Fruit fly (Drosophila melanogaster) whole organism, embryonic: ENCODE results near the gene Evi5.

Experiments
- BtbVII ChIP-seq: fragments of 200-800 bp; sonication (Bioruptor generic); optimal IDR thresholded peaks from 3 replicates; lab custom pipeline; 2017; ENCODE audit warnings: missing biosample characterization, mild to moderate bottlenecking, missing genetic modification characterization
- CG11085 ChIP-seq: fragments of 200-800 bp; sonication (Bioruptor generic); IDR thresholded peaks from 2 replicates; pipeline ENCODE4 v1.3.6; 2022; ENCODE audit warnings: missing biosample characterization, missing genetic modification characterization
- CG11560 ChIP-seq: fragments of 200-800 bp; sonication (Bioruptor generic); IDR thresholded peaks from 3 replicates; pipeline ENCODE4 v1.3.6; 2022; ENCODE audit warnings: missing biosample characterization, missing genetic modification characterization
- CG11695 ChIP-seq: fragments of 200-800 bp; sonication (Bioruptor generic); IDR thresholded peaks from 3 replicates; pipeline ENCODE4 v1.3.6; 2022; ENCODE audit warnings: missing biosample characterization, missing genetic modification characterization
- CG1233 ChIP-seq: fragments of 200-800 bp; sonication (Bioruptor generic); optimal IDR thresholded peaks from 4 replicates; lab custom pipeline; 2018; ENCODE audit warnings: missing biosample characterization, mild to moderate bottlenecking, missing genetic modification characterization
- CG13123 ChIP-seq: fragments of 200-800 bp; sonication (Bioruptor generic); optimal IDR thresholded peaks from 2 replicates; lab custom pipeline; 2016; ENCODE audit warnings: missing biosample characterization, missing genetic modification characterization
- CG14441 ChIP-seq: fragments of 200-800 bp; sonication (Bioruptor generic); IDR thresholded peaks from 2 replicates; pipeline ENCODE4 v1.3.6; 2022; ENCODE audit warnings: missing biosample characterization, missing genetic modification characterization
- CG1603 ChIP-seq: fragments of 200-800 bp; sonication (Bioruptor generic); optimal IDR thresholded peaks from 2 replicates; lab custom pipeline; 2019; ENCODE audit warnings: missing biosample characterization, mild to moderate bottlenecking, missing genetic modification characterization, moderate library complexity
- CG17829 ChIP-seq: fragments of 200-800 bp; optimal IDR thresholded peaks from 2 replicates; lab custom pipeline; 2019; ENCODE audit warnings: missing biosample characterization, mild to moderate bottlenecking, missing genetic modification characterization, moderate library complexity
- CG3065 ChIP-seq: fragments of 200-800 bp; sonication (Bioruptor generic); optimal IDR thresholded peaks from 2 replicates; lab custom pipeline; 2016; ENCODE audit warnings: missing biosample characterization, missing genetic modification characterization
- CG31224 ChIP-seq: fragments of 200-800 bp; sonication (Bioruptor generic); IDR thresholded peaks from 2 replicates; pipeline ENCODE4 v1.3.6; 2022; ENCODE audit warnings: missing biosample characterization, missing genetic modification characterization
- CG3726 ChIP-seq: fragments of 200-800 bp; sonication (Bioruptor generic); IDR thresholded peaks from 3 replicates; pipeline ENCODE4, ENCODE4 v1.3.6; 2022; ENCODE audit warnings: missing biosample characterization, missing genetic modification characterization
- CG4282 ChIP-seq: fragments of 200-800 bp; sonication (Bioruptor generic); optimal IDR thresholded peaks from 2 replicates; lab custom pipeline; 2016; ENCODE audit warnings: missing biosample characterization, missing genetic modification characterization
- CG6854 ChIP-seq: fragments of 200-800 bp; sonication (Bioruptor generic); optimal IDR thresholded peaks from 3 replicates; lab custom pipeline; 2017; ENCODE audit warnings: missing biosample characterization, mild to moderate bottlenecking, missing genetic modification characterization
- CG7786 ChIP-seq: fragments of 200-800 bp; sonication (Bioruptor generic); optimal IDR thresholded peaks from 2 replicates; lab custom pipeline; 2016; ENCODE audit warnings: missing biosample characterization, missing genetic modification characterization
- CG8281 ChIP-seq: fragments of 200-800 bp; sonication (Bioruptor generic); optimal IDR thresholded peaks from 2 replicates; lab custom pipeline; 2018; ENCODE audit warnings: missing biosample characterization, mild to moderate bottlenecking, missing genetic modification characterization, moderate library complexity
- HmgD ChIP-seq: fragments of 200-800 bp; sonication (Bioruptor generic); optimal IDR thresholded peaks from 3 replicates; lab custom pipeline; 2016; ENCODE audit warnings: missing biosample characterization, missing genetic modification characterization
- Jarid2 ChIP-seq: fragments of 200-800 bp; sonication (Bioruptor generic); optimal IDR thresholded peaks from 3 replicates; lab custom pipeline; 2017; ENCODE audit warnings: mild to moderate bottlenecking, missing biosample characterization, missing genetic modification reagents, missing genetic modification characterization
- MTF-1 ChIP-seq: fragments of 200-800 bp; sonication (Bioruptor generic); optimal IDR thresholded peaks from 2 replicates; lab custom pipeline; 2018; ENCODE audit warnings: missing biosample characterization, mild to moderate bottlenecking, missing genetic modification characterization, borderline replicate concordance
- NFAT ChIP-seq: fragments of 200-800 bp; sonication (Bioruptor generic); IDR thresholded peaks from 2 replicates; pipeline ENCODE4 v1.3.6; 2022; ENCODE audit warnings: missing biosample characterization, missing genetic modification characterization
- Nf-YB ChIP-seq: fragments of 200-800 bp; sonication (Bioruptor generic); optimal IDR thresholded peaks from 3 replicates; lab custom pipeline; 2019; ENCODE audit warnings: missing biosample characterization, mild to moderate bottlenecking, missing genetic modification characterization, moderate library complexity
- Poxn ChIP-seq: fragments of 200-800 bp; sonication (Bioruptor generic); IDR thresholded peaks from 2 replicates; pipeline ENCODE4 v1.3.6; 2022; ENCODE audit warnings: missing biosample characterization, missing genetic modification characterization
- Ravus ChIP-seq: fragments of 200-800 bp; sonication (Bioruptor generic); IDR thresholded peaks from 2 replicates; pipeline ENCODE4 v1.3.6; 2022; ENCODE audit warnings: missing biosample characterization, missing genetic modification characterization
- Rx ChIP-seq: fragments of 200-800 bp; sonication (Bioruptor generic); IDR thresholded peaks from 2 replicates; pipeline ENCODE4 v1.3.6; 2022; ENCODE audit warnings: missing biosample characterization, missing genetic modification characterization
- Stat92E ChIP-seq, 3 experiments: fragments of >200 bp in 2 of 3; fragments of 200-800 bp in 1 of 3; sonication (Bioruptor generic) in 1 of 3; optimal IDR thresholded peaks; 2 replicates each; lab custom pipeline; 2017 to 2019; ENCODE audit warnings: missing biosample characterization in 3 of 3, missing genetic modification characterization in 3 of 3, mild to moderate bottlenecking in 1 of 3, moderate library complexity in 1 of 3
- Taf1 ChIP-seq: fragments of 200-800 bp; sonication (Bioruptor generic); IDR thresholded peaks from 2 replicates; pipeline ENCODE4 v1.3.6; 2022; ENCODE audit warnings: missing biosample characterization, missing genetic modification characterization
- Trl ChIP-seq, 3 experiments: fragments of >200 bp in 2 of 3; fragments of 200-800 bp in 1 of 3; sonication (Bioruptor generic) in 1 of 3; optimal IDR thresholded peaks; 2 replicates in 1 of 3; 3 replicates in 2 of 3; lab custom pipeline; 2016 to 2017; ENCODE audit warnings: missing biosample characterization in 1 of 3, missing genetic modification characterization in 1 of 3
- Usf ChIP-seq: fragments of 200-800 bp; sonication (Bioruptor generic); optimal IDR thresholded peaks from 2 replicates; lab custom pipeline; 2017; ENCODE audit warnings: missing genotype, missing biosample characterization, missing genetic modification characterization
- YL-1 ChIP-seq: fragments of 200-800 bp; sonication (Bioruptor generic); optimal IDR thresholded peaks from 3 replicates; lab custom pipeline; 2017; ENCODE audit warnings: missing biosample characterization, mild to moderate bottlenecking, missing genetic modification characterization
- az2 ChIP-seq: fragments of 200-800 bp; sonication (Bioruptor generic); optimal IDR thresholded peaks from 3 replicates; lab custom pipeline; 2016; ENCODE audit warnings: missing biosample characterization, missing genetic modification characterization
- bigmax ChIP-seq: fragments of 200-800 bp; sonication (Bioruptor generic); optimal IDR thresholded peaks from 2 replicates; lab custom pipeline; 2018; ENCODE audit warnings: missing biosample characterization, mild to moderate bottlenecking, missing genetic modification characterization
- bsh ChIP-seq, 2 experiments: fragments of 200-800 bp; sonication (Bioruptor generic); optimal IDR thresholded peaks; 2 replicates each; lab custom pipeline; 2017 to 2018; ENCODE audit warnings: mild to moderate bottlenecking in 2 of 2, missing biosample characterization in 2 of 2, missing genetic modification characterization in 2 of 2, moderate library complexity in 1 of 2
- cad ChIP-seq: fragments of >200 bp; optimal IDR thresholded peaks from 2 replicates; lab custom pipeline; 2017; ENCODE audit warnings: missing biosample characterization, missing genetic modification characterization
- cas ChIP-seq: fragments of 200-800 bp; sonication (Bioruptor generic); IDR thresholded peaks from 2 replicates; pipeline ENCODE4 v1.3.6; 2022; ENCODE audit warnings: missing biosample characterization, missing genetic modification characterization
- corto ChIP-seq: fragments of 200-800 bp; sonication (Bioruptor generic); optimal IDR thresholded peaks from 2 replicates; lab custom pipeline; 2016; ENCODE audit warnings: missing biosample characterization, mild to moderate bottlenecking, missing genetic modification characterization, moderate library complexity
- disco-r ChIP-seq: fragments of 200-800 bp; sonication (Bioruptor generic); optimal IDR thresholded peaks from 2 replicates; lab custom pipeline; 2016; ENCODE audit warnings: missing biosample characterization, missing genetic modification characterization
- dm ChIP-seq: fragments of 200-800 bp; sonication (Bioruptor generic); optimal IDR thresholded peaks from 3 replicates; lab custom pipeline; 2016; ENCODE audit warnings: missing biosample characterization, missing genetic modification characterization
- en ChIP-seq: fragments of 200-800 bp; sonication (Bioruptor generic); optimal IDR thresholded peaks from 2 replicates; lab custom pipeline; 2016; ENCODE audit warnings: missing biosample characterization, missing genetic modification characterization
- esg ChIP-seq: fragments of 200-800 bp; sonication (Bioruptor generic); conservative IDR thresholded peaks from 2 replicates; pipeline ENCODE4 v1.3.6; 2022; ENCODE audit warnings: missing biosample characterization, missing genetic modification characterization
- fd96Cb ChIP-seq: fragments of 200-800 bp; sonication (Bioruptor generic); optimal IDR thresholded peaks from 2 replicates; lab custom pipeline; 2018; ENCODE audit warnings: missing biosample characterization, mild to moderate bottlenecking, missing genetic modification characterization, moderate library complexity
- hbn ChIP-seq: fragments of 200-800 bp; sonication (Bioruptor generic); IDR thresholded peaks from 2 replicates; pipeline ENCODE4 v1.3.6; 2022; ENCODE audit warnings: missing biosample characterization, missing genetic modification characterization; ENCODE audit not compliant: partially characterized antibody
- insv ChIP-seq, 2 experiments: fragments of 200-800 bp; sonication (Bioruptor generic); optimal IDR thresholded peaks; 3 replicates each; lab custom pipeline; 2016 to 2018; ENCODE audit warnings: missing biosample characterization in 2 of 2, missing genetic modification characterization in 2 of 2
- jigr1 ChIP-seq: fragments of 200-800 bp; sonication (Bioruptor generic); IDR thresholded peaks from 3 replicates; pipeline ENCODE4 v1.3.6; 2022; ENCODE audit warnings: missing biosample characterization, missing genetic modification characterization
- kay ChIP-seq: fragments of 200-800 bp; sonication (Bioruptor generic); optimal IDR thresholded peaks from 2 replicates; lab custom pipeline; 2016; ENCODE audit warnings: missing biosample characterization, missing genetic modification characterization
- nom ChIP-seq: fragments of 200-800 bp; sonication (Bioruptor generic); optimal IDR thresholded peaks from 2 replicates; lab custom pipeline; 2017; ENCODE audit warnings: missing biosample characterization, missing genetic modification characterization, mild to moderate bottlenecking, moderate library complexity, missing genetic modification reagents
- peb ChIP-seq: fragments of 200-800 bp; sonication (Bioruptor generic); IDR thresholded peaks from 2 replicates; pipeline ENCODE4 v1.3.6; 2022; ENCODE audit warnings: missing biosample characterization, missing genetic modification characterization
- ranshi ChIP-seq: fragments of 200-800 bp; sonication (Bioruptor generic); IDR thresholded peaks from 2 replicates; pipeline ENCODE4 v1.3.6; 2022; ENCODE audit warnings: missing biosample characterization, missing genetic modification characterization
- scrt ChIP-seq: fragments of 200-800 bp; sonication (Bioruptor generic); optimal IDR thresholded peaks from 2 replicates; lab custom pipeline; 2018; ENCODE audit warnings: missing biosample characterization, mild to moderate bottlenecking, missing genetic modification characterization, moderate library complexity
- sr ChIP-seq: fragments of 200-800 bp; sonication (Bioruptor generic); IDR thresholded peaks from 3 replicates; pipeline ENCODE4 v1.3.6; 2022; ENCODE audit warnings: missing biosample characterization, missing genetic modification characterization
- trh ChIP-seq: fragments of 200-800 bp; sonication (Bioruptor generic); optimal IDR thresholded peaks from 2 replicates; lab custom pipeline; 2016; ENCODE audit warnings: missing biosample characterization, missing genetic modification characterization

The Evi5 gene

DNA sequence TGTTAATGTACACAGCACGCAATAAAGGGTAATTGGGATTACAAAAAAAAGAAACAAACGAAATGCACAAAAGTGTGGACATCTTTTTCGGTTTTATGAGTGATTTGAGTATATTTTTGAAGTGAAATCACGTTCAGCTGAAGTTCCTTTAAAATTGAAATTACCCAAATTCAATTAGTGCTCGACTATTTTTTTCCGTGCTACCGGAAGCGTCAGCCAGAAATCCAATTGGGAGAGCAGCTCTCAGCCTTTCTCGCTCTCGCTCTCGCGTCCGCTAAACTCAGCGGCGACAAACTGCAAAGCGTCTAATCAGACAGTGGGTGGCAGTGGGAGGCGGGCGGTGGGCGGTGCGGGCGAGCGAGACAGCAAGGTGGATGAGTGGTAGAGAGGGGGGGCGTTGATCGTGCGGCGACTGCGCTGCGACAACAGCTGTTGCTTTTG, 30.9 kb downstream of the Evi5 start (continued):
- TF ChIP-seq corto (GFP tag; lab: Kevin White, UChicago) (peak; percentile 85), trh (peak; percentile 58), disco-r (GFP tag; lab: Kevin White, UChicago) (peak; percentile 86), sr (peak; percentile 48; the same call in 1 of the 3 replicates), kay (peak; percentile 70), bigmax (GFP tag; lab: Kevin White, UChicago) (no peak), peb (peak; percentile 53; the same call in 1 of the 2 replicates), Taf1 (GFP tag; lab: Robert Waterston, UW) (peak; percentile 68), HmgD (GFP tag; lab: Kevin White, UChicago) (peak; percentile 83), CG4282 (GFP tag; lab: Kevin White, UChicago) (peak; percentile 82), CG11560 (tag; lab: Robert Waterston, UW) (peak; percentile 79), insv (GFP tag; optimal IDR thresholded peaks at IDR 0.05; lab: Kevin White, UChicago) (peak; percentile 1 to 70), BtbVII (peak; percentile 92), bsh (GFP tag; optimal IDR thresholded peaks at IDR 0.05; lab: Kevin White, UChicago) (peak in 1 of 2 experiments; percentile 79), nom (GFP tag; lab: Kevin White, UChicago) (no peak), Poxn (GFP tag; lab: Robert Waterston, UW) (peak; percentile 43; the same call in 1 of the 2 replicates), CG8281 (peak; percentile 65), YL-1 (GFP tag; lab: Kevin White, UChicago) (peak; percentile 16), CG3065 (GFP tag; lab: Kevin White, UChicago) (peak; percentile 66), cas (GFP tag; lab: Robert Waterston, UW) (peak; percentile 86), scrt (GFP tag; lab: Kevin White, UChicago) (peak; percentile 85), CG1603 (tag; lab: Kevin White, UChicago) (peak; percentile 89), en (GFP tag; lab: Kevin White, UChicago) (peak; percentile 88), Usf (GFP tag; lab: Kevin White, UChicago) (peak; percentile 46), ranshi (GFP tag; lab: Robert Waterston, UW) (peak; percentile 85), CG11695 (GFP tag; lab: Robert Waterston, UW) (peak; percentile 91), CG14441 (GFP tag; lab: Robert Waterston, UW) (peak; percentile 93), Trl (optimal IDR thresholded peaks at IDR 0.05; lab: Kevin White, UChicago) (peak; percentile 48 to 67), Trl (GFP tag; optimal IDR thresholded peaks at IDR 0.05; lab: Kevin White, UChicago) (peak; percentile 83), CG3726 (GFP tag; lab: Robert Waterston, UW) (peak; percentile 78; the same call in 1 of the 3 replicates), jigr1 (GFP tag; lab: Robert Waterston, UW) (peak; percentile 66; the same call in 2 of the 3 replicates), MTF-1 (GFP tag; lab: Kevin White, UChicago) (peak; percentile 57), NFAT (peak; percentile 82), fd96Cb (peak; percentile 80), hbn (no peak), cad (GFP tag; lab: Kevin White, UChicago) (no peak), Rx (GFP tag; lab: Robert Waterston, UW) (peak; percentile 75), Jarid2 (GFP tag; lab: Kevin White, UChicago) (peak; percentile 65), dm (GFP tag; lab: Kevin White, UChicago) (peak; percentile 80), CG1233 (GFP tag; lab: Kevin White, UChicago) (peak; percentile 79), Nf-YB (GFP tag; lab: Kevin White, UChicago) (peak; percentile 66), Stat92E (GFP tag; optimal IDR thresholded peaks at IDR 0.05; lab: Kevin White, UChicago) (no peak), CG17829 (tag; lab: Kevin White, UChicago) (peak; percentile 74), CG31224 (GFP tag; lab: Robert Waterston, UW) (peak; percentile 78), az2 (peak; percentile 85), esg (GFP tag; lab: Robert Waterston, UW) (peak; percentile 87), CG11085 (GFP tag; lab: Robert Waterston, UW) (peak; percentile 83), Ravus (GFP tag; lab: Robert Waterston, UW) (peak; percentile 62), CG7786 (GFP tag; lab: Kevin White, UChicago) (peak; percentile 92), CG13123 (GFP tag; lab: Kevin White, UChicago) (peak; percentile 67), CG6854 (GFP tag; lab: Kevin White, UChicago) (peak; percentile 88)
